Worm (Caenorhabditis elegans) whole organism, young adult: ENCODE data around the gene comt-2.
A peak's percentile ranks its signal among the peaks of the same experiment; 100 is the strongest.

ENCODE experiments used
- B0019.2 ChIP-seq: fragments of 200-800 bp; sonication (Bioruptor generic); conservative IDR thresholded peaks from 2 replicates; pipeline ENCODE4 v1.3.6; 2022; ENCODE audit warnings: missing genetic modification reagents, missing genetic modification characterization, missing compliant biosample characterization
- C06A6.2 ChIP-seq: fragments of 200-800 bp; sonication (Bioruptor generic); conservative IDR thresholded peaks from 2 replicates; pipeline ENCODE4 v1.3.6; 2022; ENCODE audit warnings: missing genetic modification characterization, missing compliant biosample characterization
- C17E4.6 ChIP-seq: fragments of 200-800 bp; sonication (Bioruptor generic); IDR thresholded peaks from 2 replicates; pipeline ENCODE4 v1.3.6; 2022; ENCODE audit warnings: missing genetic modification reagents, missing genetic modification characterization, missing compliant biosample characterization
- D2030.7 ChIP-seq: fragments of 200-800 bp; sonication (Bioruptor generic); IDR thresholded peaks from 2 replicates; pipeline ENCODE4 v1.3.6; 2022; ENCODE audit warnings: missing genetic modification reagents, missing genetic modification characterization, missing compliant biosample characterization
- F22D6.2 ChIP-seq: sonication (generic microtip); optimal IDR thresholded peaks from 2 replicates; lab custom pipeline; 2016; ENCODE audit warnings: mild to moderate bottlenecking, missing genetic modification characterization, missing compliant biosample characterization
- F33H1.4 ChIP-seq: fragments of 200-800 bp; sonication (Bioruptor generic); IDR thresholded peaks from 2 replicates; pipeline ENCODE4 v1.3.6; 2022; ENCODE audit warnings: missing genetic modification reagents, missing genetic modification characterization, missing compliant biosample characterization
- F57C9.4 ChIP-seq: sonication (generic microtip); optimal IDR thresholded peaks from 2 replicates; lab custom pipeline; 2017; ENCODE audit warnings: mild to moderate bottlenecking, missing genetic modification characterization, missing compliant biosample characterization
- K12H6.12 ChIP-seq: fragments of 200-800 bp; sonication (Bioruptor generic); optimal IDR thresholded peaks from 2 replicates; lab custom pipeline; 2018; ENCODE audit warnings: mild to moderate bottlenecking, missing genetic modification characterization, missing compliant biosample characterization
- Y53G8AR.9 ChIP-seq: fragments of 200-800 bp; sonication (Bioruptor generic); conservative IDR thresholded peaks from 2 replicates; pipeline ENCODE4 v1.3.6; 2022; ENCODE audit warnings: missing genetic modification reagents, missing genetic modification characterization, missing compliant biosample characterization
- Y79H2A.3 ChIP-seq: fragments of 200-800 bp; sonication (Bioruptor generic); conservative IDR thresholded peaks from 2 replicates; pipeline ENCODE4 v1.3.6; 2022; ENCODE audit warnings: missing genetic modification reagents, missing genetic modification characterization, missing compliant biosample characterization
- ZK185.1 ChIP-seq: sonication (generic microtip); optimal IDR thresholded peaks from 2 replicates; lab custom pipeline; 2016; ENCODE audit warnings: mild to moderate bottlenecking, missing genetic modification characterization, missing compliant biosample characterization; ENCODE audit not compliant: poor library complexity, severe bottlenecking
- atf-7 ChIP-seq: sonication (generic microtip); optimal IDR thresholded peaks from 2 replicates; lab custom pipeline; 2017; ENCODE audit warnings: mild to moderate bottlenecking, missing genetic modification characterization, missing compliant biosample characterization
- athp-1 ChIP-seq: sonication (generic microtip); optimal IDR thresholded peaks from 2 replicates; lab custom pipeline; 2017; ENCODE audit warnings: mild to moderate bottlenecking, missing genetic modification characterization, missing compliant biosample characterization
- bed-1 ChIP-seq: fragments of 200-800 bp; sonication (Bioruptor generic); IDR thresholded peaks from 2 replicates; pipeline ENCODE4 v1.3.6; 2022; ENCODE audit warnings: missing genetic modification reagents, missing genetic modification characterization, missing compliant biosample characterization
- ceh-40 ChIP-seq: fragments of 200-800 bp; sonication (Bioruptor generic); IDR thresholded peaks from 2 replicates; pipeline ENCODE4 v1.3.6; 2022; ENCODE audit warnings: missing genetic modification characterization, missing compliant biosample characterization
- ceh-79 ChIP-seq: sonication (generic microtip); optimal IDR thresholded peaks from 2 replicates; lab custom pipeline; 2017; ENCODE audit warnings: mild to moderate bottlenecking, missing genetic modification characterization, missing compliant biosample characterization
- dpff-1 ChIP-seq: sonication (generic microtip); optimal IDR thresholded peaks from 2 replicates; lab custom pipeline; 2017; ENCODE audit warnings: mild to moderate bottlenecking, missing genetic modification characterization, missing compliant biosample characterization
- dpl-1 ChIP-seq: fragments of 150-350 bp; optimal IDR thresholded peaks from 2 replicates; lab custom pipeline; 2014; ENCODE audit warnings: missing biosample characterization, missing genetic modification reagents, missing genetic modification characterization
- ets-4 ChIP-seq: fragments of 200-800 bp; sonication (Bioruptor generic); optimal IDR thresholded peaks from 2 replicates; lab custom pipeline; 2018; ENCODE audit warnings: mild to moderate bottlenecking, missing genetic modification characterization, missing compliant biosample characterization
- fkh-3 ChIP-seq: sonication (generic microtip); optimal IDR thresholded peaks from 2 replicates; lab custom pipeline; 2016; ENCODE audit warnings: mild to moderate bottlenecking, missing genetic modification characterization, missing compliant biosample characterization
- gei-17 ChIP-seq: fragments of 200-800 bp; sonication (Bioruptor generic); optimal IDR thresholded peaks from 2 replicates; lab custom pipeline; 2018; ENCODE audit warnings: mild to moderate bottlenecking, missing genetic modification characterization, missing compliant biosample characterization
- him-1 ChIP-seq: sonication (generic microtip); optimal IDR thresholded peaks from 2 replicates; lab custom pipeline; 2016; ENCODE audit warnings: missing genotype, missing genetic modification reagents, missing genetic modification characterization, missing compliant biosample characterization
- hlh-12 ChIP-seq: sonication (generic microtip); optimal IDR thresholded peaks from 2 replicates; lab custom pipeline; 2016; ENCODE audit warnings: missing genetic modification characterization, missing compliant biosample characterization
- hlh-26 ChIP-seq: fragments of 200-800 bp; sonication (Bioruptor generic); conservative IDR thresholded peaks from 2 replicates; pipeline ENCODE4 v1.3.6; 2022; ENCODE audit warnings: missing genetic modification reagents, missing genetic modification characterization, missing compliant biosample characterization
- hmg-20 ChIP-seq: fragments of 200-800 bp; sonication (Bioruptor generic); IDR thresholded peaks from 2 replicates; pipeline ENCODE4 v1.3.6; 2022; ENCODE audit warnings: missing genetic modification reagents, missing genetic modification characterization, missing compliant biosample characterization
- lag-1 ChIP-seq: fragments of 200-800 bp; sonication (Bioruptor generic); IDR thresholded peaks from 2 replicates; pipeline ENCODE4 v1.3.6; 2022; ENCODE audit warnings: missing genetic modification reagents, missing genetic modification characterization, missing compliant biosample characterization
- let-526 ChIP-seq: fragments of 200-800 bp; sonication (Bioruptor generic); IDR thresholded peaks from 2 replicates; pipeline ENCODE4 v1.3.6; 2022; ENCODE audit warnings: missing genetic modification reagents, missing genetic modification characterization, missing compliant biosample characterization
- let-607 ChIP-seq, 2 experiments: fragments of 200-800 bp in 1 of 2; sonication (Bioruptor generic) in 1 of 2; sonication (generic microtip) in 1 of 2; optimal IDR thresholded peaks; 2 replicates each; lab custom pipeline; 2016 to 2018; ENCODE audit warnings: mild to moderate bottlenecking in 2 of 2, missing compliant biosample characterization in 2 of 2, missing genetic modification characterization in 2 of 2, moderate library complexity in 2 of 2, missing genotype in 1 of 2
- lin-54 ChIP-seq: fragments of 200-800 bp; sonication (Bioruptor generic); optimal IDR thresholded peaks from 2 replicates; lab custom pipeline; 2018; ENCODE audit warnings: mild to moderate bottlenecking, missing genetic modification characterization, missing compliant biosample characterization
- nfya-1 ChIP-seq: sonication (generic microtip); optimal IDR thresholded peaks from 2 replicates; lab custom pipeline; 2017; ENCODE audit warnings: antibody characterized with exemption, missing compliant biosample characterization, missing genetic modification characterization, borderline replicate concordance; ENCODE audit not compliant: insufficient read depth
- nhr-90 ChIP-seq: sonication (generic microtip); optimal IDR thresholded peaks from 2 replicates; lab custom pipeline; 2016; ENCODE audit warnings: missing genotype, mild to moderate bottlenecking, missing genetic modification characterization, missing compliant biosample characterization
- pbrm-1 ChIP-seq: fragments of 200-800 bp; sonication (Bioruptor generic); IDR thresholded peaks from 2 replicates; pipeline ENCODE4 v1.3.6; 2022; ENCODE audit warnings: missing genetic modification reagents, missing genetic modification characterization, missing compliant biosample characterization
- repo-1 ChIP-seq: sonication (generic microtip); optimal IDR thresholded peaks from 2 replicates; lab custom pipeline; 2017; ENCODE audit warnings: mild to moderate bottlenecking, missing genetic modification characterization, missing compliant biosample characterization
- rpc-1 ChIP-seq, 2 experiments: fragments of 150-350 bp in 1 of 2; sonication (generic microtip) in 1 of 2; optimal IDR thresholded peaks; 2 replicates each; lab custom pipeline; 2014 to 2018; ENCODE audit warnings: missing biosample characterization in 1 of 2, missing genetic modification characterization in 1 of 2, missing genetic modification reagents in 1 of 2, missing genotype in 1 of 2
- sea-2 ChIP-seq: fragments of 200-800 bp; sonication (Bioruptor generic); IDR thresholded peaks from 2 replicates; pipeline ENCODE4 v1.3.6; 2022; ENCODE audit warnings: missing genetic modification characterization, missing compliant biosample characterization
- snpc-4 ChIP-seq, 5 experiments: fragments of 150-350 bp in 1 of 5; sonication (generic microtip) in 4 of 5; optimal IDR thresholded peaks; 2 replicates each; lab custom pipeline; 2014 to 2018; ENCODE audit warnings: missing genetic modification characterization in 5 of 5, missing biosample characterization in 3 of 5, antibody characterized with exemption in 2 of 5, mild to moderate bottlenecking in 2 of 5, missing compliant biosample characterization in 2 of 5, missing genotype in 2 of 5, moderate library complexity in 2 of 5, missing genetic modification reagents in 1 of 5
- tbx-9 ChIP-seq: sonication (generic microtip); optimal IDR thresholded peaks from 2 replicates; lab custom pipeline; 2016; ENCODE audit warnings: borderline replicate concordance, missing genetic modification characterization, inconsistent platforms, missing compliant biosample characterization
- xnd-1 ChIP-seq: sonication (generic microtip); optimal IDR thresholded peaks from 2 replicates; lab custom pipeline; 2016; ENCODE audit warnings: missing genotype, missing genetic modification reagents, missing genetic modification characterization, missing compliant biosample characterization
- zfh-2 ChIP-seq: fragments of 200-800 bp; sonication (Bioruptor generic); conservative IDR thresholded peaks from 2 replicates; pipeline ENCODE4 v1.3.6; 2022; ENCODE audit warnings: missing genetic modification reagents, missing genetic modification characterization, missing compliant biosample characterization
- ztf-22 ChIP-seq: fragments of 200-800 bp; sonication (Bioruptor generic); optimal IDR thresholded peaks from 2 replicates; lab custom pipeline; 2018; ENCODE audit warnings: mild to moderate bottlenecking, missing genetic modification characterization, moderate library complexity, missing compliant biosample characterization
- ztf-3 ChIP-seq: fragments of 200-800 bp; sonication (Bioruptor generic); optimal IDR thresholded peaks from 2 replicates; lab custom pipeline; 2018; ENCODE audit warnings: mild to moderate bottlenecking, missing genetic modification characterization, missing compliant biosample characterization

comt-2 gene

DNA sequence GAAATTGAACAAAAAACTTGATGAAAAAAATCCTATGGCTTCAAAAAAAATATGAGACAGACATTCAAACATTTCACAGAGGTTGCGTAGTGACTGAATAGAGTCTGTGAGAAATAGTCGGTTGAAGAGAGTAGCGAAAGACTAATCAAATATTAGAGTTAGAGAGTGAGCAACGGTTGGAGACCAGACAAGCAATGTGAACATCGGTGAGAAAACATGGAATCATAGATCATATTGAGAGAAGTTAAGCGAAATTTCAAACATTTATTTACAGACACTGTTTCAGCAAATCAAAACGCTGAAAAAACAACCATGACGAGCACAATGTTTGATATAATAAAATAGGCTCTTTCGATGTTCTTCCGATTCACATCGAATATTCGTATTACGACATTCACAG is 12.4 kb upstream of the comt-2 start (continued):
- no peak for TF ChIP-seq ZK185.1 (tag; lab: Kevin White, UChicago)

DNA sequence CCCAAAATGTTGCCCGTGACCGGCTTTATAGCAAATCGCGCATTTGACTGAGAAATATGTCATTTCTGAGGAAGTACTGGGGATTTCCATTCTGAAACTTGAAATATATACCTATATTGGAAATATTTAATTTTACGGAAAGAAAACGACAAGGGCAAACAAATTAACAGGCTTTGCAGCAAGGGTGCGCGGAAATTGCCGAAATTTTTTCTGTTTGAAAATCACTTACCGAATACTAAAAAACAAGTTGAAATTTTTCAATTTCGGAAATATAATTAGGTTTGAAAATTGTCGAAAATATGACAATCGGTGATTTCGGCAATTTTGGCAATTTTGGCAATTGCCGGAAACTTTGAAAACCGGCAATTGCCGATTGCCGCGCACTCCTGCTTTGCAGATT is 11.5 kb upstream of the comt-2 start, which contains the start of gene nhr-54:
TSS of gene nhr-54 (minus strand) at position 101 of the 400 bp plus-strand sequence.
- TF ChIP-seq hmg-20 (GFP tag; lab: Robert Waterston, UW) = no peak
- TF ChIP-seq K12H6.12 (tag; lab: Kevin White, UChicago) = no peak
- TF ChIP-seq D2030.7 (GFP tag; lab: Robert Waterston, UW) = no peak
- TF ChIP-seq rpc-1 (optimal IDR thresholded peaks at IDR 0.05; lab: Kevin White, UChicago) = no peak
- no peak for TF ChIP-seq rpc-1 (tag; optimal IDR thresholded peaks at IDR 0.05; lab: Kevin White, UChicago)
- TF ChIP-seq fkh-3 (tag; lab: Kevin White, UChicago) = no peak
- no peak for TF ChIP-seq repo-1 (tag; lab: Kevin White, UChicago)
- no peak for TF ChIP-seq nfya-1 (tag; lab: Kevin White, UChicago)
- TF ChIP-seq sea-2 (GFP tag; lab: Robert Waterston, UW) = no peak
- no peak for TF ChIP-seq F33H1.4 (GFP tag; lab: Robert Waterston, UW)
- TF ChIP-seq hlh-12 (tag; lab: Kevin White, UChicago) = no peak
- no peak for TF ChIP-seq gei-17 (GFP tag; lab: Kevin White, UChicago)
- TF ChIP-seq, all 124 proteins: peak for 0

DNA sequence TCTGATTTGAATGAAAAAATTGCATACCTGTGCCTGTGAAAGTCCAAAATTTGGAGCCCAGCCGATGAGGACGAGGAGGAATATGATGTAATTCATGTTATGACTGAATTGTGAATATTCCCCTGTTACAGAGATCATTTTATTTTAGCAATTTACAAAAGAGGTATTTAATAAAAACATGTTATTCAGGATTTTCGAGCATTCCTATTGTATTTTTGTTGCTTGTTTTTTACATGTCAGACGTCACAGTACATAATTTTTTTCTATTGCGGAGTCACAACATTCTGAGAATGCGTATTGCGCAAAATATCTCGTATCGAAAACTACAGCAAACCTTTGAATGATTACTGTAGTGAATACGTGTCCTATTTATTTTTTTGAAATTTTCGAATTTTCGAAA is 8.9 kb upstream of the comt-2 start, which contains the start of gene F36D3.14:
TSS of gene F36D3.14 (minus strand) at position 101 of the 400 bp plus-strand sequence.
- no peak for TF ChIP-seq xnd-1
- no peak for TF ChIP-seq ceh-79
- no peak for TF ChIP-seq nhr-90 (tag; lab: Kevin White, UChicago)
- no peak for TF ChIP-seq F22D6.2 (tag; lab: Kevin White, UChicago)
- no peak for TF ChIP-seq ztf-22 (GFP tag; lab: Kevin White, UChicago)
- TF ChIP-seq, all 124 proteins: peak for 0

DNA sequence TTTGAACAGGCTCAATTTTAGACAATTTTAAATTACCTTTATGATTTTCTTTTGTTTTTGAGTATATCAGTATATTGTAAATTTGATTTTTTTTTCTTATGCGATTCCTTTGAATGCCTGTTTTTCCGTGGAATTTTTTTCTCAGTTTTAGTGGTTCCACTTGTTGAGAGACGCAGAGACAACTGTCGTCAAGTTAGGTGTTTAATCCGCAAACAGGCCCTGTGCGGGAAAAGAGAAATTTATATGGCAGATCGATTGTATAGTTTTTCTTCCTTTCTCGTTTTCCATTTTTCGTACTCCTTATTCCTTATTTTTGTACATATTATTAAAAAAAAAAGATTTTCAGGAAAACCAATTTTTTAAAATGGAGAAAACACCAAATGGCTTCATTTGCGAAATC is 4.7 kb upstream of the comt-2 start, which contains the start of gene F36D3.1:
TSS of gene F36D3.1 (plus strand) at position 347 of the 400 bp plus-strand sequence.
- TF ChIP-seq C06A6.2 (no peak), ztf-3 (GFP tag; lab: Kevin White, UChicago) (no peak), let-607 (tag; optimal IDR thresholded peaks at IDR 0.05; lab: Kevin White, UChicago) (no peak), snpc-4 (GFP tag; optimal IDR thresholded peaks at IDR 0.05; lab: Kevin White, UChicago) (no peak), snpc-4 (tag; optimal IDR thresholded peaks at IDR 0.05; lab: Kevin White, UChicago) (peak in 2 of 4 experiments; percentile 3 to 45), Y53G8AR.9 (GFP tag; lab: Robert Waterston, UW) (no peak), lag-1 (GFP tag; lab: Robert Waterston, UW) (no peak), athp-1 (tag; lab: Kevin White, UChicago) (no peak), tbx-9 (tag; lab: Kevin White, UChicago) (no peak), C17E4.6 (GFP tag; lab: Robert Waterston, UW) (no peak), dpff-1 (tag; lab: Kevin White, UChicago) (no peak), zfh-2 (GFP tag; lab: Robert Waterston, UW) (no peak), F57C9.4 (tag; lab: Kevin White, UChicago) (no peak), him-1 (tag; lab: Kevin White, UChicago) (no peak), ceh-40 (GFP tag; lab: Robert Waterston, UW) (no peak), dpl-1 (peak; percentile 21), B0019.2 (GFP tag; lab: Robert Waterston, UW) (no peak), hmg-20 (GFP tag; lab: Robert Waterston, UW) (no peak), ZK185.1 (tag; lab: Kevin White, UChicago) (no peak), nfya-1 (tag; lab: Kevin White, UChicago) (no peak), atf-7 (tag; lab: Kevin White, UChicago) (no peak), Y79H2A.3 (GFP tag; lab: Robert Waterston, UW) (no peak), ets-4 (GFP tag; lab: Kevin White, UChicago) (no peak), hlh-26 (GFP tag; lab: Robert Waterston, UW) (no peak), pbrm-1 (GFP tag; lab: Robert Waterston, UW) (no peak), xnd-1 (no peak), lin-54 (GFP tag; lab: Kevin White, UChicago) (peak; percentile 35), repo-1 (tag; lab: Kevin White, UChicago) (no peak), sea-2 (GFP tag; lab: Robert Waterston, UW) (no peak), let-526 (no peak), bed-1 (no peak)
